Worm (Caenorhabditis elegans) whole organism, L2 larva: Measurements from ENCODE around the gene fbxa-116.

Source experiments
- R02D3.7 ChIP-seq: fragments of 150-350 bp; optimal IDR thresholded peaks from 2 replicates; lab custom pipeline; 2014; ENCODE audit warnings: missing biosample characterization, missing genetic modification characterization
- alr-1 ChIP-seq: fragments of 150-350 bp; optimal IDR thresholded peaks from 2 replicates; lab custom pipeline; 2014; ENCODE audit warnings: missing biosample characterization, missing genetic modification characterization
- ama-1 ChIP-seq: fragments of 150-350 bp; optimal IDR thresholded peaks from 2 replicates; lab custom pipeline; 2018; ENCODE audit warnings: inconsistent platforms
- blmp-1 ChIP-seq: sonication (generic microtip); optimal IDR thresholded peaks from 2 replicates; lab custom pipeline; 2017; ENCODE audit warnings: missing genetic modification characterization, mild to moderate bottlenecking, missing compliant biosample characterization, antibody characterized with exemption, moderate library complexity; ENCODE audit not compliant: insufficient read depth
- ceh-16 ChIP-seq: fragments of 150-350 bp; optimal IDR thresholded peaks from 2 replicates; lab custom pipeline; 2014; ENCODE audit warnings: missing biosample characterization, missing genetic modification characterization
- ceh-82 ChIP-seq: fragments of 150-350 bp; optimal IDR thresholded peaks from 2 replicates; lab custom pipeline; 2014; ENCODE audit warnings: missing biosample characterization, missing genetic modification characterization
- dmd-4 ChIP-seq: sonication (generic microtip); optimal IDR thresholded peaks from 2 replicates; lab custom pipeline; 2017; ENCODE audit warnings: missing biosample characterization, missing genetic modification characterization
- egl-27 ChIP-seq: sonication (generic microtip); optimal IDR thresholded peaks from 3 replicates; lab custom pipeline; 2017; ENCODE audit warnings: missing biosample characterization, missing genetic modification reagents, missing genetic modification characterization
- elt-1 ChIP-seq: fragments of 150-350 bp; optimal IDR thresholded peaks from 2 replicates; lab custom pipeline; 2014; ENCODE audit warnings: missing biosample characterization, missing genetic modification characterization
- fos-1 ChIP-seq: fragments of 150-350 bp; optimal IDR thresholded peaks from 2 replicates; lab custom pipeline; 2014; ENCODE audit warnings: missing biosample characterization, missing genetic modification characterization
- lin-13 ChIP-seq: fragments of 150-350 bp; optimal IDR thresholded peaks from 2 replicates; lab custom pipeline; 2014; ENCODE audit warnings: missing biosample characterization, missing genetic modification reagents, missing genetic modification characterization
- lin-39 ChIP-seq: fragments of 150-350 bp; optimal IDR thresholded peaks from 2 replicates; lab custom pipeline; 2014; ENCODE audit warnings: missing biosample characterization, missing genetic modification reagents, missing genetic modification characterization
- mab-5 ChIP-seq: fragments of 150-350 bp; optimal IDR thresholded peaks from 2 replicates; lab custom pipeline; 2014; ENCODE audit warnings: missing biosample characterization, missing genetic modification characterization
- mbf-1 ChIP-seq: sonication (generic microtip); optimal IDR thresholded peaks from 2 replicates; lab custom pipeline; 2017; ENCODE audit warnings: missing biosample characterization, missing genetic modification characterization
- mdl-1 ChIP-seq, 2 experiments: fragments of 150-350 bp in 1 of 2; sonication (generic microtip) in 1 of 2; optimal IDR thresholded peaks; 2 replicates each; lab custom pipeline; 2017; ENCODE audit warnings: missing biosample characterization in 2 of 2, missing genetic modification characterization in 2 of 2
- nhr-10 ChIP-seq: sonication (generic microtip); optimal IDR thresholded peaks from 2 replicates; lab custom pipeline; 2017; ENCODE audit warnings: missing biosample characterization, missing genetic modification characterization
- nhr-11 ChIP-seq: fragments of 150-350 bp; optimal IDR thresholded peaks from 2 replicates; lab custom pipeline; 2014; ENCODE audit warnings: missing biosample characterization, missing genetic modification characterization
- nhr-129 ChIP-seq: fragments of 150-350 bp; optimal IDR thresholded peaks from 2 replicates; lab custom pipeline; 2014; ENCODE audit warnings: missing biosample characterization, missing genetic modification characterization
- nhr-23 ChIP-seq: fragments of 150-350 bp; optimal IDR thresholded peaks from 2 replicates; lab custom pipeline; 2014; ENCODE audit warnings: missing biosample characterization, missing genetic modification reagents, missing genetic modification characterization
- nhr-25 ChIP-seq: fragments of 150-350 bp; sonication (generic microtip); optimal IDR thresholded peaks from 3 replicates; lab custom pipeline; 2014; ENCODE audit warnings: missing biosample characterization, missing genetic modification characterization
- nhr-77 ChIP-seq: fragments of 150-350 bp; optimal IDR thresholded peaks from 2 replicates; lab custom pipeline; 2014; ENCODE audit warnings: missing biosample characterization, missing genetic modification characterization
- peb-1 ChIP-seq: fragments of 150-350 bp; optimal IDR thresholded peaks from 2 replicates; lab custom pipeline; 2014; ENCODE audit warnings: missing biosample characterization, missing genetic modification characterization
- skn-1 ChIP-seq: sonication (generic microtip); optimal IDR thresholded peaks from 2 replicates; lab custom pipeline; 2017; ENCODE audit warnings: missing biosample characterization, missing genetic modification characterization
- sma-9 ChIP-seq, 2 experiments: fragments of 150-350 bp in 1 of 2; sonication (generic microtip) in 1 of 2; optimal IDR thresholded peaks; 2 replicates each; lab custom pipeline; 2014 to 2016; ENCODE audit warnings: missing genetic modification characterization in 2 of 2, mild to moderate bottlenecking in 1 of 2, missing biosample characterization in 1 of 2, missing compliant biosample characterization in 1 of 2, missing genetic modification reagents in 1 of 2, moderate library complexity in 1 of 2
- snpc-4 ChIP-seq: fragments of 150-350 bp; optimal IDR thresholded peaks from 2 replicates; lab custom pipeline; 2014; ENCODE audit warnings: missing biosample characterization, missing genetic modification characterization
- unc-39 ChIP-seq: fragments of 150-350 bp; optimal IDR thresholded peaks from 2 replicates; lab custom pipeline; 2014; ENCODE audit warnings: missing biosample characterization, missing genetic modification characterization
- unc-55 ChIP-seq: fragments of 150-350 bp; sonication (generic microtip); optimal IDR thresholded peaks from 3 replicates; lab custom pipeline; 2014; ENCODE audit warnings: missing biosample characterization, missing genetic modification reagents, missing genetic modification characterization
- unc-62 ChIP-seq: fragments of 150-350 bp; optimal IDR thresholded peaks from 2 replicates; lab custom pipeline; 2014; ENCODE audit warnings: missing biosample characterization, missing genetic modification reagents, missing genetic modification characterization
- ztf-11 ChIP-seq: sonication (generic microtip); optimal IDR thresholded peaks from 2 replicates; lab custom pipeline; 2017; ENCODE audit warnings: missing biosample characterization, missing genetic modification characterization
- ztf-4 ChIP-seq: fragments of 150-350 bp; optimal IDR thresholded peaks from 2 replicates; lab custom pipeline; 2014; ENCODE audit warnings: missing biosample characterization, missing genetic modification characterization

fbxa-116 gene

DNA sequence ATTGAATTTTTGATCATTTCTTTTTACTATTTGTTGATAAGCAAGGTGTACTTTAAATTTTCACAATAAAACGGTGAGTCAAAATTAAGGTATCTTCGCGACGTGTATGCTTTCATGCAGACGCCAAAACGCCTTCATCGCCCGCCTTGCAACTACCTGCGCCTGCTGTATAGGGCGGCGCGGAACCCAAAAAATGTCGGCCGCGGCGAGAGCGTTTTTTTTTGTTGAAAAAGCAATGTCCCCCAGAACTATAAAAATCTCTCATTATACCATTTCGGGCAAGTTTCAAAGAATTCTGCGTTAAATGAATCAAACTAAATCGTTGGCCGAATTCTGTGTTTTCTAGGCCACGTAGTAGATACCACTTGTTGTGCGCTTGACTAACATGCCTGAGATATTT is 45.0 kb downstream of the fbxa-116 start:
- no peak for TF ChIP-seq peb-1 (tag; lab: Kevin White, UChicago)
- TF ChIP-seq nhr-25 (tag; lab: Kevin White, UChicago): no peak
- no peak for TF ChIP-seq unc-39 (tag; lab: Kevin White, UChicago)
- TF ChIP-seq mbf-1 (tag; lab: Kevin White, UChicago): no peak
- no peak for TF ChIP-seq snpc-4 (tag; lab: Kevin White, UChicago)
- no peak for TF ChIP-seq mdl-1 (tag; optimal IDR thresholded peaks at IDR 0.05; lab: Kevin White, UChicago)
- TF ChIP-seq alr-1 (tag; lab: Kevin White, UChicago): no peak
- no peak for TF ChIP-seq nhr-129
- no peak for TF ChIP-seq mab-5 (tag; lab: Kevin White, UChicago)
- no peak for TF ChIP-seq unc-55 (GFP tag; lab: Kevin White, UChicago)
- no peak for TF ChIP-seq ceh-16 (tag; lab: Kevin White, UChicago)
- TF ChIP-seq lin-39 (tag; lab: Kevin White, UChicago): no peak
- no peak for TF ChIP-seq unc-62 (GFP tag; lab: Kevin White, UChicago)
- no peak for TF ChIP-seq ama-1 (lab: Kevin White, UChicago)
- TF ChIP-seq nhr-23: no peak
- TF ChIP-seq dmd-4: no peak
- TF ChIP-seq, all 48 proteins: peak for 0

ce11 chrV:20142285-20142684 is 46.4 kb downstream of the fbxa-116 start, which contains the start of gene Y113G7A.12:
Gene Y113G7A.12, plus strand, starts transcription at chrV:20142585.
- TF ChIP-seq ceh-82 (tag; lab: Kevin White, UChicago) (no peak), lin-39 (tag; lab: Kevin White, UChicago) (no peak), ama-1 (lab: Kevin White, UChicago) (no peak), ztf-11 (tag; lab: Kevin White, UChicago) (no peak), skn-1 (tag; lab: Kevin White, UChicago) (no peak), peb-1 (tag; lab: Kevin White, UChicago) (no peak), R02D3.7 (tag; lab: Kevin White, UChicago) (no peak), blmp-1 (tag; lab: Kevin White, UChicago) (no peak), nhr-10 (tag; lab: Kevin White, UChicago) (no peak), lin-13 (GFP tag; lab: Kevin White, UChicago) (no peak), nhr-11 (tag; lab: Kevin White, UChicago) (no peak), elt-1 (tag; lab: Kevin White, UChicago) (no peak), unc-55 (GFP tag; lab: Kevin White, UChicago) (no peak), ztf-4 (tag; lab: Kevin White, UChicago) (no peak), fos-1 (tag; lab: Kevin White, UChicago) (no peak)

ce11 chrV:20138407-20139044 is 50.2 kb downstream of the fbxa-116 start, which contains the start of gene Y113G7A.14:
Gene Y113G7A.14, minus strand, starts transcription at chrV:20138457.
- no peak for TF ChIP-seq egl-27
- no peak for TF ChIP-seq nhr-77 (tag; lab: Kevin White, UChicago)
- TF ChIP-seq mab-5 (tag; lab: Kevin White, UChicago): no peak
- TF ChIP-seq ztf-11 (tag; lab: Kevin White, UChicago): no peak
- no peak for TF ChIP-seq mdl-1 (tag; optimal IDR thresholded peaks at IDR 0.05; lab: Kevin White, UChicago)
- TF ChIP-seq sma-9 (GFP tag; optimal IDR thresholded peaks at IDR 0.05; lab: Kevin White, UChicago): no peak
- no peak for TF ChIP-seq sma-9 (tag; optimal IDR thresholded peaks at IDR 0.05; lab: Kevin White, UChicago)
- TF ChIP-seq ceh-16 (tag; lab: Kevin White, UChicago): no peak
- TF ChIP-seq, all 48 proteins: peak for 0
